Worm (Caenorhabditis elegans) whole organism, L1 larva: ENCODE results near the gene nhr-256.

ENCODE experiments used
- aly-2 ChIP-seq: fragments of 150-350 bp; optimal IDR thresholded peaks from 2 replicates; lab custom pipeline; 2014; ENCODE audit warnings: missing biosample characterization, missing genetic modification characterization
- ceh-88 ChIP-seq: fragments of 200-800 bp; sonication (Bioruptor generic); IDR thresholded peaks from 2 replicates; pipeline ENCODE4 v1.3.6; 2022; ENCODE audit warnings: missing genetic modification characterization, missing compliant biosample characterization
- dpl-1 ChIP-seq, 3 experiments: fragments of 150-350 bp in 2 of 3; sonication (generic microtip) in 1 of 3; optimal IDR thresholded peaks; 2 replicates each; lab custom pipeline; 2014 to 2017; ENCODE audit warnings: missing biosample characterization in 3 of 3, missing genetic modification characterization in 3 of 3, missing genetic modification reagents in 3 of 3
- efl-1 ChIP-seq, 4 experiments: fragments of 150-350 bp; optimal IDR thresholded peaks in 3 of 4; peaks in 1 of 4; 1 replicate in 1 of 4; 2 replicates in 3 of 4; lab custom pipeline; 2014; ENCODE audit warnings: missing biosample characterization in 2 of 4, missing genetic modification characterization in 2 of 4, missing genetic modification reagents in 2 of 4
- elt-3 ChIP-seq, 6 experiments: fragments of 150-350 bp in 1 of 6; sonication (generic microtip); optimal IDR thresholded peaks; 2 replicates each; lab custom pipeline; 2017 to 2018; ENCODE audit warnings: missing biosample characterization in 6 of 6, missing genetic modification characterization in 6 of 6, inconsistent platforms in 1 of 6
- lsy-2 ChIP-seq, 2 experiments: fragments of 150-350 bp; optimal IDR thresholded peaks; 2 replicates each; lab custom pipeline; 2014; ENCODE audit warnings: missing biosample characterization in 2 of 2, missing genetic modification characterization in 2 of 2
- mep-1 ChIP-seq: fragments of 150-350 bp; optimal IDR thresholded peaks from 2 replicates; lab custom pipeline; 2014; ENCODE audit warnings: missing biosample characterization, missing genetic modification characterization
- nhr-12 ChIP-seq: sonication (generic microtip); optimal IDR thresholded peaks from 2 replicates; lab custom pipeline; 2017; ENCODE audit warnings: missing biosample characterization, missing genetic modification characterization
- nhr-19 ChIP-seq: fragments of 200-800 bp; sonication (Bioruptor generic); conservative IDR thresholded peaks from 2 replicates; pipeline ENCODE4 v1.3.6; 2022; ENCODE audit warnings: missing genetic modification characterization, missing compliant biosample characterization
- snpc-4 ChIP-seq: fragments of 150-350 bp; optimal IDR thresholded peaks from 2 replicates; lab custom pipeline; 2014; ENCODE audit warnings: missing biosample characterization, missing genetic modification characterization
- vab-15 ChIP-seq: sonication (generic microtip); optimal IDR thresholded peaks from 2 replicates; lab custom pipeline; 2017; ENCODE audit warnings: missing genotype, mild to moderate bottlenecking, missing genetic modification characterization, missing compliant biosample characterization

DNA sequence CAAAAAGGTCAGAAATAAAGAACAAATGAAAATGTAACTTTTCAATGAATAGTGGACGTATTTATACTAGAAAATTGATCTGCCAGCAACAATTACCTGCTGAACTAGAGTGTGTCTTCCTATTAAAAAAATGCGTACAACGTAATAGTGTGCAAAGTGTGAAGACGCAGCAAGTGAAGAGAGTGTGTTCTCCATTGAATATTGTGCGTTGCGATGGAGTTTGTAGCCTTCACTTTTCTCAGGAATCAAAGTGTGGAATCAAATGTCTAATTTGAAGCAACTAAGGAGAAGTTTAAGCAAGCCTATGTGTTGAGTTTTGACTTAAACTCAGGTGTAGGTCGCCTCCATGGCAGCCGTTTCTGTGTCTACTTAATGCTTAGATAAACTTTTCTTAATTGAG, 11.7 kb upstream of the nhr-256 start, which contains the start of gene gst-21:
- TF ChIP-seq mep-1 (tag; lab: Kevin White, UChicago) (no peak), elt-3 (tag; optimal IDR thresholded peaks at IDR 0.05; lab: Kevin White, UChicago) (no peak), lsy-2 (tag; optimal IDR thresholded peaks at IDR 0.05; lab: Kevin White, UChicago) (no peak), aly-2 (no peak), efl-1 (optimal IDR thresholded peaks at IDR 0.05; lab: Kevin White, UChicago) (no peak), efl-1 (GFP tag; optimal IDR thresholded peaks at IDR 0.05 in 1 of 2; lab: Kevin White, UChicago) (no peak), ceh-88 (no peak), snpc-4 (tag; lab: Kevin White, UChicago) (no peak), nhr-19 (no peak), dpl-1 (GFP tag; optimal IDR thresholded peaks at IDR 0.05; lab: Kevin White, UChicago) (no peak), nhr-12 (tag; lab: Kevin White, UChicago) (no peak), vab-15 (no peak)
